Worm (Caenorhabditis elegans) whole organism, L1 larva: ENCODE data around the gene H40L08.1.
A peak's percentile ranks its signal among the peaks of the same experiment; 100 is the strongest.

Source experiments
- C04F5.9 ChIP-seq: sonication (generic microtip); optimal IDR thresholded peaks from 2 replicates; lab custom pipeline; 2016; ENCODE audit warnings: missing genetic modification characterization, missing compliant biosample characterization
- C34B4.2 ChIP-seq: sonication (generic microtip); optimal IDR thresholded peaks from 2 replicates; lab custom pipeline; 2017; ENCODE audit warnings: mild to moderate bottlenecking, missing genetic modification characterization, missing compliant biosample characterization
- F16B12.6 ChIP-seq: fragments of 150-350 bp; optimal IDR thresholded peaks from 2 replicates; lab custom pipeline; 2014; ENCODE audit warnings: missing biosample characterization, missing genetic modification characterization
- Y116A8C.19 ChIP-seq: sonication (generic microtip); optimal IDR thresholded peaks from 2 replicates; lab custom pipeline; 2016; ENCODE audit warnings: missing compliant biosample characterization, missing genetic modification characterization, borderline replicate concordance
- aha-1 ChIP-seq: fragments of 150-350 bp; optimal IDR thresholded peaks from 2 replicates; lab custom pipeline; 2014; ENCODE audit warnings: missing biosample characterization, missing genetic modification characterization
- alr-1 ChIP-seq: fragments of 200-800 bp; sonication (Bioruptor generic); optimal IDR thresholded peaks from 2 replicates; lab custom pipeline; 2018; ENCODE audit warnings: borderline replicate concordance, mild to moderate bottlenecking, missing genetic modification characterization, missing compliant biosample characterization
- blmp-1 ChIP-seq: fragments of 150-350 bp; optimal IDR thresholded peaks from 2 replicates; lab custom pipeline; 2014; ENCODE audit warnings: missing biosample characterization, missing genetic modification characterization
- ceh-63 ChIP-seq: fragments of 200-800 bp; sonication (Bioruptor generic); optimal IDR thresholded peaks from 2 replicates; lab custom pipeline; 2018; ENCODE audit warnings: mild to moderate bottlenecking, missing genetic modification characterization, missing compliant biosample characterization
- ceh-8 ChIP-seq: fragments of 200-800 bp; sonication (Bioruptor generic); optimal IDR thresholded peaks from 2 replicates; lab custom pipeline; 2018; ENCODE audit warnings: mild to moderate bottlenecking, missing genetic modification characterization, moderate library complexity, missing compliant biosample characterization
- ceh-88 ChIP-seq: fragments of 200-800 bp; sonication (Bioruptor generic); IDR thresholded peaks from 2 replicates; pipeline ENCODE4 v1.3.6; 2022; ENCODE audit warnings: missing genetic modification characterization, missing compliant biosample characterization
- ceh-90 ChIP-seq: sonication (generic microtip); optimal IDR thresholded peaks from 2 replicates; lab custom pipeline; 2016; ENCODE audit warnings: missing genetic modification characterization, missing compliant biosample characterization
- ces-1 ChIP-seq: fragments of 150-350 bp; optimal IDR thresholded peaks from 2 replicates; lab custom pipeline; 2014; ENCODE audit warnings: missing biosample characterization, missing genetic modification reagents, missing genetic modification characterization
- dsc-1 ChIP-seq: sonication (generic microtip); optimal IDR thresholded peaks from 2 replicates; lab custom pipeline; 2016; ENCODE audit warnings: mild to moderate bottlenecking, missing genetic modification characterization, missing compliant biosample characterization
- efl-1 ChIP-seq, 4 experiments: fragments of 150-350 bp; optimal IDR thresholded peaks in 3 of 4; peaks in 1 of 4; 1 replicate in 1 of 4; 2 replicates in 3 of 4; lab custom pipeline; 2014; ENCODE audit warnings: missing biosample characterization in 2 of 4, missing genetic modification characterization in 2 of 4, missing genetic modification reagents in 2 of 4
- elt-2 ChIP-seq: sonication (generic microtip); optimal IDR thresholded peaks from 2 replicates; lab custom pipeline; 2016; ENCODE audit warnings: missing genetic modification characterization, mild to moderate bottlenecking, inconsistent platforms, missing compliant biosample characterization, missing genetic modification reagents
- ets-5 ChIP-seq: fragments of 200-800 bp; sonication (Bioruptor generic); IDR thresholded peaks from 2 replicates; pipeline ENCODE4 v1.3.6; 2022; ENCODE audit warnings: missing genetic modification characterization, missing compliant biosample characterization
- fkh-10 ChIP-seq: sonication (generic microtip); optimal IDR thresholded peaks from 2 replicates; lab custom pipeline; 2017; ENCODE audit warnings: missing biosample characterization, missing genetic modification reagents, missing genetic modification characterization
- fos-1 ChIP-seq: fragments of 150-350 bp; optimal IDR thresholded peaks from 2 replicates; lab custom pipeline; 2014; ENCODE audit warnings: missing biosample characterization, missing genetic modification characterization
- grh-1 ChIP-seq: fragments of 200-800 bp; sonication (Bioruptor generic); IDR thresholded peaks from 2 replicates; pipeline ENCODE4 v1.3.6; 2022; ENCODE audit warnings: missing genetic modification reagents, missing genetic modification characterization, missing compliant biosample characterization
- hpl-2 ChIP-seq: fragments of 150-350 bp; optimal IDR thresholded peaks from 2 replicates; lab custom pipeline; 2014; ENCODE audit warnings: missing biosample characterization, missing genetic modification reagents, missing genetic modification characterization
- irx-1 ChIP-seq: sonication (generic microtip); optimal IDR thresholded peaks from 2 replicates; lab custom pipeline; 2016; ENCODE audit warnings: missing genetic modification characterization, missing compliant biosample characterization
- lin-14 ChIP-seq: fragments of 200-800 bp; sonication (Bioruptor generic); optimal IDR thresholded peaks from 2 replicates; lab custom pipeline; 2018; ENCODE audit warnings: mild to moderate bottlenecking, missing genetic modification characterization, moderate library complexity, missing compliant biosample characterization
- lin-15B ChIP-seq: fragments of 150-350 bp; sonication (generic microtip); optimal IDR thresholded peaks from 3 replicates; lab custom pipeline; 2014; ENCODE audit warnings: missing biosample characterization, missing genetic modification characterization
- lin-39 ChIP-seq: fragments of 150-350 bp; optimal IDR thresholded peaks from 2 replicates; lab custom pipeline; 2014; ENCODE audit warnings: missing biosample characterization, missing genetic modification reagents, missing genetic modification characterization
- lsy-2 ChIP-seq, 2 experiments: fragments of 150-350 bp; optimal IDR thresholded peaks; 2 replicates each; lab custom pipeline; 2014; ENCODE audit warnings: missing biosample characterization in 2 of 2, missing genetic modification characterization in 2 of 2
- mab-9 ChIP-seq: fragments of 200-800 bp; sonication (Bioruptor generic); IDR thresholded peaks from 2 replicates; pipeline ENCODE4 v1.3.6; 2022; ENCODE audit warnings: missing genetic modification reagents, missing genetic modification characterization, missing compliant biosample characterization
- mef-2 ChIP-seq: fragments of 150-350 bp; optimal IDR thresholded peaks from 2 replicates; lab custom pipeline; 2014; ENCODE audit warnings: missing biosample characterization, missing genetic modification characterization
- nhr-11 ChIP-seq: fragments of 150-350 bp; optimal IDR thresholded peaks from 2 replicates; lab custom pipeline; 2014; ENCODE audit warnings: missing biosample characterization, missing genetic modification characterization
- nhr-12 ChIP-seq: sonication (generic microtip); optimal IDR thresholded peaks from 2 replicates; lab custom pipeline; 2017; ENCODE audit warnings: missing biosample characterization, missing genetic modification characterization
- nhr-19 ChIP-seq: fragments of 200-800 bp; sonication (Bioruptor generic); conservative IDR thresholded peaks from 2 replicates; pipeline ENCODE4 v1.3.6; 2022; ENCODE audit warnings: missing genetic modification characterization, missing compliant biosample characterization
- nhr-237 ChIP-seq: fragments of 150-350 bp; optimal IDR thresholded peaks from 2 replicates; lab custom pipeline; 2014; ENCODE audit warnings: missing biosample characterization, missing genetic modification characterization
- nhr-47 ChIP-seq: sonication (generic microtip); optimal IDR thresholded peaks from 2 replicates; lab custom pipeline; 2016; ENCODE audit warnings: mild to moderate bottlenecking, missing genetic modification characterization, moderate library complexity, missing compliant biosample characterization
- nhr-71 ChIP-seq: sonication (generic microtip); optimal IDR thresholded peaks from 2 replicates; lab custom pipeline; 2016; ENCODE audit warnings: mild to moderate bottlenecking, missing genetic modification characterization, moderate library complexity, missing compliant biosample characterization
- nhr-76 ChIP-seq: sonication (generic microtip); optimal IDR thresholded peaks from 2 replicates; lab custom pipeline; 2017; ENCODE audit warnings: missing biosample characterization, missing genetic modification characterization
- nhr-77 ChIP-seq: fragments of 150-350 bp; optimal IDR thresholded peaks from 2 replicates; lab custom pipeline; 2014; ENCODE audit warnings: missing biosample characterization, missing genetic modification characterization
- nhr-84 ChIP-seq: sonication (generic microtip); optimal IDR thresholded peaks from 2 replicates; lab custom pipeline; 2017; ENCODE audit warnings: missing biosample characterization, missing genetic modification characterization
- pqm-1 ChIP-seq: sonication (generic microtip); optimal IDR thresholded peaks from 3 replicates; lab custom pipeline; 2017; ENCODE audit warnings: missing biosample characterization, missing genetic modification characterization
- rnt-1 ChIP-seq: sonication (generic microtip); optimal IDR thresholded peaks from 2 replicates; lab custom pipeline; 2016; ENCODE audit warnings: mild to moderate bottlenecking, missing genetic modification characterization, moderate library complexity, missing compliant biosample characterization
- skn-1 ChIP-seq: fragments of 150-350 bp; optimal IDR thresholded peaks from 2 replicates; lab custom pipeline; 2014; ENCODE audit warnings: missing biosample characterization, missing genetic modification characterization
- swsn-7 ChIP-seq: sonication (generic microtip); optimal IDR thresholded peaks from 2 replicates; lab custom pipeline; 2016; ENCODE audit warnings: missing genetic modification characterization, missing compliant biosample characterization
- unc-130 ChIP-seq: fragments of 150-350 bp; optimal IDR thresholded peaks from 2 replicates; lab custom pipeline; 2017; ENCODE audit warnings: missing biosample characterization, missing genetic modification characterization, inconsistent platforms
- unc-98 ChIP-seq: fragments of 200-800 bp; sonication (Bioruptor generic); IDR thresholded peaks from 2 replicates; pipeline ENCODE4 v1.3.6; 2022; ENCODE audit warnings: missing genetic modification characterization, missing compliant biosample characterization
- ztf-11 ChIP-seq, 2 experiments: sonication (generic microtip); optimal IDR thresholded peaks; 2 replicates each; lab custom pipeline; 2016 to 2017; ENCODE audit warnings: missing genetic modification characterization in 2 of 2, missing biosample characterization in 1 of 2, missing compliant biosample characterization in 1 of 2
- ztf-4 ChIP-seq: fragments of 150-350 bp; optimal IDR thresholded peaks from 2 replicates; lab custom pipeline; 2014; ENCODE audit warnings: missing biosample characterization, missing genetic modification characterization

The H40L08.1 gene

ce11 chrX:15083795-15084194, at the start of gene H40L08.1 (continued):
- TF ChIP-seq fos-1 (tag; lab: Kevin White, UChicago): no peak
- no peak for TF ChIP-seq skn-1 (tag; lab: Kevin White, UChicago)
- TF ChIP-seq grh-1 (GFP tag; lab: Robert Waterston, UW): no peak
- no peak for TF ChIP-seq ztf-11 (tag; optimal IDR thresholded peaks at IDR 0.05; lab: Kevin White, UChicago)

- TF ChIP-seq ceh-90 (no peak), rnt-1 (tag; lab: Kevin White, UChicago) (no peak), nhr-77 (tag; lab: Kevin White, UChicago) (no peak), nhr-12 (tag; lab: Kevin White, UChicago) (no peak), ceh-88 (GFP tag; lab: Robert Waterston, UW) (no peak), fos-1 (tag; lab: Kevin White, UChicago) (no peak), blmp-1 (tag; lab: Kevin White, UChicago) (no peak), C34B4.2 (no peak), C04F5.9 (no peak), nhr-84 (tag; lab: Kevin White, UChicago) (no peak), lin-39 (tag; lab: Kevin White, UChicago) (no peak), ceh-8 (GFP tag; lab: Kevin White, UChicago) (no peak), alr-1 (tag; lab: Kevin White, UChicago) (no peak), ceh-63 (no peak), lin-14 (no peak)
- TF ChIP-seq, all 84 proteins: peak for 0
Measured at ce11 chrX:15133180-15133579, 49.3 kb upstream of the H40L08.1 start.

ce11 chrX:15132073-15132472, 48.2 kb upstream of the H40L08.1 start:
- TF ChIP-seq elt-2 (tag; lab: Kevin White, UChicago) (no peak), efl-1 (optimal IDR thresholded peaks at IDR 0.05; lab: Kevin White, UChicago) (no peak), efl-1 (GFP tag; optimal IDR thresholded peaks at IDR 0.05 in 1 of 2; lab: Kevin White, UChicago) (no peak), lin-39 (tag; lab: Kevin White, UChicago) (no peak), Y116A8C.19 (tag; lab: Kevin White, UChicago) (no peak), nhr-19 (GFP tag; lab: Robert Waterston, UW) (no peak), ceh-63 (no peak), ztf-4 (tag; lab: Kevin White, UChicago) (no peak), nhr-47 (tag; lab: Kevin White, UChicago) (no peak), irx-1 (tag; lab: Kevin White, UChicago) (no peak), lsy-2 (tag; optimal IDR thresholded peaks at IDR 0.05; lab: Kevin White, UChicago) (no peak), nhr-71 (tag; lab: Kevin White, UChicago) (no peak), lin-15B (tag; lab: Kevin White, UChicago) (no peak), unc-98 (GFP tag; lab: Robert Waterston, UW) (no peak), swsn-7 (tag; lab: Kevin White, UChicago) (no peak), nhr-11 (tag; lab: Kevin White, UChicago) (no peak), F16B12.6 (tag; lab: Kevin White, UChicago) (no peak)

ce11 chrX:15128184-15128583, 44.3 kb upstream of the H40L08.1 start:
- TF ChIP-seq unc-98 (GFP tag; lab: Robert Waterston, UW): no peak
- TF ChIP-seq mab-9 (GFP tag; lab: Robert Waterston, UW): no peak
- TF ChIP-seq dsc-1: no peak
- no peak for TF ChIP-seq nhr-77 (tag; lab: Kevin White, UChicago)
- no peak for TF ChIP-seq aha-1
- TF ChIP-seq ets-5: no peak
- TF ChIP-seq unc-130 (tag; lab: Kevin White, UChicago): no peak
- peak; percentile 6 for TF ChIP-seq ces-1 (GFP tag; lab: Kevin White, UChicago)
- TF ChIP-seq mef-2 (tag; lab: Kevin White, UChicago): no peak
- TF ChIP-seq fkh-10 (GFP tag; lab: Kevin White, UChicago): peak; percentile 50
- no peak for TF ChIP-seq nhr-76 (tag; lab: Kevin White, UChicago)
- TF ChIP-seq nhr-237: no peak
- TF ChIP-seq lin-14: peak; percentile 64
- TF ChIP-seq pqm-1 (tag; lab: Kevin White, UChicago): no peak
- no peak for TF ChIP-seq irx-1 (tag; lab: Kevin White, UChicago)
- TF ChIP-seq hpl-2 (GFP tag; lab: Kevin White, UChicago): no peak
- TF ChIP-seq Y116A8C.19 (tag; lab: Kevin White, UChicago): no peak
